Fruit fly (Drosophila melanogaster): Measurements from ENCODE around the gene emb.

dm6 chr2L:8398721-8399120 lies 4.7 kb upstream of the emb start, which contains the start of gene CG13386:
- TF ChIP-seq Hr96 (GFP tag; optimal IDR thresholded peaks at IDR 0.05), result no peak
- TF ChIP-seq CG14711 (tag; optimal IDR thresholded peaks at IDR 0.05), result no peak
- TF ChIP-seq CG7045 (GFP tag; optimal IDR thresholded peaks at IDR 0.05), result no peak
- no peak for TF ChIP-seq CG33017 (tag; optimal IDR thresholded peaks at IDR 0.05)
- no peak for TF ChIP-seq pad (GFP tag; optimal IDR thresholded peaks at IDR 0.05)
- no peak for TF ChIP-seq CG7101 (tag; optimal IDR thresholded peaks at IDR 0.05)
- no peak for TF ChIP-seq cic (GFP tag; optimal IDR thresholded peaks at IDR 0.05)
- no peak for TF ChIP-seq bab1 (GFP tag; optimal IDR thresholded peaks at IDR 0.05)
- TF ChIP-seq ovo (GFP tag; optimal IDR thresholded peaks at IDR 0.05), result no peak
- TF ChIP-seq kay (GFP tag; ENCODE audit: borderline replicate concordance), result no peak
- TF ChIP-seq Crg-1 (GFP tag; optimal IDR thresholded peaks at IDR 0.05), result no peak
- no peak for TF ChIP-seq cnc (optimal IDR thresholded peaks at IDR 0.05)
